Fruit fly (Drosophila melanogaster) S2 (cell line): ENCODE measurements around the gene CG42795.

Source experiments
- CG8478 ChIP-seq: fragments of >200 bp; optimal IDR thresholded peaks from 2 replicates; lab custom pipeline; 2018
- CTCF ChIP-seq, 2 experiments: fragments of >200 bp; optimal IDR thresholded peaks; 2 replicates each; lab custom pipeline; 2018

DNA sequence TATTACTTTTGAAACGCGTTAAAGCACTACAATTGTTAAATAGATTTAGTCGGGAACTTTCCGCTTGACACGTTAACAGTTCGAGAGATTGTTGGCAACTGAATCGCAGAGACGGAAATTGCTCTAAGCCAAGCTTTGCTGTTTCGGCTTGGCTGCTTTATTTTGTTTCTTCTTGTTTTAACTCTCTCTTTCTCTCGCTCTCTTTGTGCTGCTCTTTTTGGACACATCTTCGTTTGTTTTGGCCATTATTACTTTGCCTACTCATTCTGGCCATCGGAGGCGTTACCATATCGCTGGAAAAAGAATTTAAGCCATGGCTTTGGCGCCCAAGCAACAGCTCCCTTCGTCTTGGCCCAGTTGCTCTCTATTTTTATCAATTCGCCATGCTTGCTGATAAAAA, 36.0 kb upstream of the CG42795 start, which contains the start of gene CG12814:
- TF ChIP-seq CTCF (optimal IDR thresholded peaks at IDR 0.05; lab: Kevin White, UChicago) (no peak), CG8478 (no peak)
